Fruit fly (Drosophila melanogaster) whole organism, embryonic: ENCODE measurements around the gene rdhB.

Source experiments
- Adf1 ChIP-seq: fragments of 200-800 bp; sonication (Bioruptor generic); IDR thresholded peaks from 2 replicates; pipeline ENCODE4 v1.3.6; 2022; ENCODE audit warnings: missing biosample characterization, missing genetic modification characterization
- Asciz ChIP-seq: fragments of 200-800 bp; sonication (Bioruptor generic); optimal IDR thresholded peaks from 2 replicates; lab custom pipeline; 2017; ENCODE audit warnings: missing biosample characterization, mild to moderate bottlenecking, missing genetic modification characterization, missing genetic modification reagents
- B-H2 ChIP-seq: fragments of 200-800 bp; sonication (Bioruptor generic); optimal IDR thresholded peaks from 2 replicates; lab custom pipeline; 2018; ENCODE audit warnings: missing biosample characterization, mild to moderate bottlenecking, missing genetic modification characterization
- CG11723 ChIP-seq: fragments of 200-800 bp; sonication (Bioruptor generic); optimal IDR thresholded peaks from 2 replicates; lab custom pipeline; 2017; ENCODE audit warnings: missing biosample characterization, mild to moderate bottlenecking, missing genetic modification characterization
- CG12236 ChIP-seq: fragments of 200-800 bp; sonication (Bioruptor generic); optimal IDR thresholded peaks from 2 replicates; lab custom pipeline; 2016; ENCODE audit warnings: missing biosample characterization, missing genetic modification characterization
- CG12744 ChIP-seq: fragments of 200-800 bp; sonication (Bioruptor generic); optimal IDR thresholded peaks from 2 replicates; lab custom pipeline; 2016; ENCODE audit warnings: missing biosample characterization, missing genetic modification characterization
- CG13287 ChIP-seq: fragments of 200-800 bp; sonication (Bioruptor generic); IDR thresholded peaks from 2 replicates; pipeline ENCODE4 v1.3.6; 2022; ENCODE audit warnings: missing biosample characterization, missing genetic modification characterization; ENCODE audit not compliant: partially characterized antibody
- CG14014 ChIP-seq: fragments of 200-800 bp; sonication (Bioruptor generic); IDR thresholded peaks from 2 replicates; pipeline ENCODE4 v1.3.6; 2022; ENCODE audit warnings: missing biosample characterization, missing genetic modification characterization
- CG14050 ChIP-seq: fragments of 200-800 bp; sonication (Bioruptor generic); IDR thresholded peaks from 3 replicates; pipeline ENCODE4 v1.3.6; 2022; ENCODE audit warnings: missing biosample characterization, missing genetic modification characterization
- CG17829 ChIP-seq: fragments of 200-800 bp; optimal IDR thresholded peaks from 2 replicates; lab custom pipeline; 2019; ENCODE audit warnings: missing biosample characterization, mild to moderate bottlenecking, missing genetic modification characterization, moderate library complexity
- CG17912 ChIP-seq: fragments of 200-800 bp; sonication (Bioruptor generic); optimal IDR thresholded peaks from 2 replicates; lab custom pipeline; 2018; ENCODE audit warnings: missing biosample characterization, mild to moderate bottlenecking, missing genetic modification characterization
- CG18011 ChIP-seq: fragments of 200-800 bp; sonication (Bioruptor generic); optimal IDR thresholded peaks from 2 replicates; lab custom pipeline; 2017; ENCODE audit warnings: missing biosample characterization, missing genetic modification characterization, mild to moderate bottlenecking, moderate library complexity, missing genotype
- CG2889 ChIP-seq: fragments of 200-800 bp; sonication (Bioruptor generic); IDR thresholded peaks from 3 replicates; pipeline ENCODE4 v1.3.6; 2022; ENCODE audit warnings: missing biosample characterization, missing genetic modification characterization
- CG31388 ChIP-seq: fragments of 200-800 bp; sonication (Bioruptor generic); optimal IDR thresholded peaks from 2 replicates; lab custom pipeline; 2016; ENCODE audit warnings: missing biosample characterization, missing genetic modification characterization
- CG34376 ChIP-seq: fragments of 200-800 bp; sonication (Bioruptor generic); optimal IDR thresholded peaks from 2 replicates; lab custom pipeline; 2018; ENCODE audit warnings: missing biosample characterization, mild to moderate bottlenecking, missing genetic modification characterization
- CG4328 ChIP-seq: fragments of 200-800 bp; sonication (Bioruptor generic); optimal IDR thresholded peaks from 3 replicates; lab custom pipeline; 2017; ENCODE audit warnings: missing biosample characterization, missing genetic modification reagents, missing genetic modification characterization
- CG7839 ChIP-seq: fragments of 200-800 bp; sonication (Bioruptor generic); optimal IDR thresholded peaks from 3 replicates; lab custom pipeline; 2018; ENCODE audit warnings: missing biosample characterization, mild to moderate bottlenecking, missing genetic modification characterization, moderate library complexity
- CG8359 ChIP-seq: fragments of 200-800 bp; sonication (Bioruptor generic); optimal IDR thresholded peaks from 2 replicates; lab custom pipeline; 2017; ENCODE audit warnings: missing biosample characterization, mild to moderate bottlenecking, missing genetic modification characterization, borderline replicate concordance
- Dref ChIP-seq: fragments of 200-800 bp; sonication (Bioruptor generic); IDR thresholded peaks from 2 replicates; pipeline ENCODE4 v1.3.6; 2022; ENCODE audit warnings: missing biosample characterization, missing genetic modification characterization
- Ets65A ChIP-seq: fragments of 200-800 bp; sonication (Bioruptor generic); peaks from one replicate; lab custom pipeline; 2016; ENCODE audit warnings: missing biosample characterization, missing genetic modification characterization
- HLH4C ChIP-seq: fragments of 200-800 bp; sonication (Bioruptor generic); IDR thresholded peaks from 3 replicates; pipeline ENCODE4 v1.3.6; 2022; ENCODE audit warnings: missing biosample characterization, missing genetic modification characterization; ENCODE audit not compliant: partially characterized antibody
- Hr78 ChIP-seq, 2 experiments: fragments of 200-800 bp in 1 of 2; fragments of >200 bp in 1 of 2; sonication (Bioruptor generic) in 1 of 2; optimal IDR thresholded peaks; 2 replicates each; lab custom pipeline; 2017 to 2019; ENCODE audit warnings: missing biosample characterization in 2 of 2, missing genetic modification characterization in 2 of 2, mild to moderate bottlenecking in 1 of 2, moderate library complexity in 1 of 2
- Nf-YB ChIP-seq: fragments of 200-800 bp; sonication (Bioruptor generic); optimal IDR thresholded peaks from 3 replicates; lab custom pipeline; 2019; ENCODE audit warnings: missing biosample characterization, mild to moderate bottlenecking, missing genetic modification characterization, moderate library complexity
- Optix ChIP-seq: fragments of 200-800 bp; sonication (Bioruptor generic); IDR thresholded peaks from 3 replicates; pipeline ENCODE4 v1.3.6; 2022; ENCODE audit warnings: missing biosample characterization, missing genetic modification characterization
- Six4 ChIP-seq: fragments of 200-800 bp; sonication (Bioruptor generic); optimal IDR thresholded peaks from 2 replicates; lab custom pipeline; 2016; ENCODE audit warnings: missing biosample characterization, missing genetic modification characterization
- al ChIP-seq: fragments of 200-800 bp; sonication (Bioruptor generic); IDR thresholded peaks from 2 replicates; pipeline ENCODE4 v1.3.6; 2022; ENCODE audit warnings: missing biosample characterization, missing genetic modification characterization
- bbx ChIP-seq: fragments of 200-800 bp; sonication (Bioruptor generic); IDR thresholded peaks from 2 replicates; pipeline ENCODE4 v1.3.6; 2022; ENCODE audit warnings: missing biosample characterization, missing genetic modification characterization; ENCODE audit not compliant: partially characterized antibody
- bowl ChIP-seq: fragments of 200-800 bp; sonication (Bioruptor generic); IDR thresholded peaks from 2 replicates; pipeline ENCODE4 v1.3.6; 2022; ENCODE audit warnings: missing biosample characterization, missing genetic modification characterization
- corto ChIP-seq: fragments of 200-800 bp; sonication (Bioruptor generic); optimal IDR thresholded peaks from 2 replicates; lab custom pipeline; 2016; ENCODE audit warnings: missing biosample characterization, mild to moderate bottlenecking, missing genetic modification characterization, moderate library complexity
- crc ChIP-seq: fragments of 200-800 bp; sonication (Bioruptor generic); optimal IDR thresholded peaks from 2 replicates; lab custom pipeline; 2016; ENCODE audit warnings: missing biosample characterization, missing genetic modification characterization
- da ChIP-seq: fragments of 200-800 bp; sonication (Bioruptor generic); optimal IDR thresholded peaks from 2 replicates; lab custom pipeline; 2016; ENCODE audit warnings: missing biosample characterization, missing genetic modification characterization
- dm ChIP-seq: fragments of 200-800 bp; sonication (Bioruptor generic); optimal IDR thresholded peaks from 3 replicates; lab custom pipeline; 2016; ENCODE audit warnings: missing biosample characterization, missing genetic modification characterization
- dysf ChIP-seq: fragments of 200-800 bp; sonication (Bioruptor generic); IDR thresholded peaks from 3 replicates; pipeline ENCODE4 v1.3.6; 2022; ENCODE audit warnings: missing biosample characterization, missing genetic modification characterization
- gcm2 ChIP-seq: fragments of 200-800 bp; sonication (Bioruptor generic); optimal IDR thresholded peaks from 2 replicates; lab custom pipeline; 2016; ENCODE audit warnings: missing biosample characterization, missing genetic modification characterization
- maf-S ChIP-seq: fragments of 200-800 bp; sonication (Bioruptor generic); optimal IDR thresholded peaks from 2 replicates; lab custom pipeline; 2016; ENCODE audit warnings: missing biosample characterization, missing genetic modification characterization
- nau ChIP-seq: fragments of 200-800 bp; sonication (Bioruptor generic); optimal IDR thresholded peaks from 3 replicates; lab custom pipeline; 2017; ENCODE audit warnings: missing biosample characterization, mild to moderate bottlenecking, missing genetic modification characterization, missing genetic modification reagents
- sisA ChIP-seq: fragments of 200-800 bp; sonication (Bioruptor generic); IDR thresholded peaks from 2 replicates; pipeline ENCODE4 v1.3.6; 2022; ENCODE audit warnings: missing biosample characterization, missing genetic modification characterization
- stc ChIP-seq: fragments of 200-800 bp; sonication (Bioruptor generic); IDR thresholded peaks from 2 replicates; pipeline ENCODE4 v1.3.6; 2022; ENCODE audit warnings: missing biosample characterization, missing genetic modification characterization
- stwl ChIP-seq: fragments of 200-800 bp; sonication (Bioruptor generic); optimal IDR thresholded peaks from 3 replicates; lab custom pipeline; 2018; ENCODE audit warnings: missing biosample characterization, mild to moderate bottlenecking, missing genetic modification characterization, moderate library complexity
- trem ChIP-seq: fragments of 200-800 bp; optimal IDR thresholded peaks from 3 replicates; lab custom pipeline; 2019; ENCODE audit warnings: missing biosample characterization, mild to moderate bottlenecking, missing genetic modification characterization, moderate library complexity
- tup ChIP-seq: fragments of 200-800 bp; sonication (Bioruptor generic); optimal IDR thresholded peaks from 2 replicates; lab custom pipeline; 2016; ENCODE audit warnings: missing biosample characterization, mild to moderate bottlenecking, missing genetic modification characterization, moderate library complexity

The rdhB gene

dm6 chr3R:22362218-22362907 lies 10.9 kb downstream of the rdhB start, which contains the start of the genes JMJD6, CG7071 and Muted (continued):
- TF ChIP-seq gcm2 (GFP tag; lab: Kevin White, UChicago): peak; percentile 65
- peak in 1 of 2 experiments; percentile 52 for TF ChIP-seq Hr78 (GFP tag; optimal IDR thresholded peaks at IDR 0.05; lab: Kevin White, UChicago)
- peak; percentile 90 for TF ChIP-seq dysf (GFP tag; lab: Robert Waterston, UW)
- TF ChIP-seq crc (GFP tag; lab: Kevin White, UChicago): peak; percentile 77
- TF ChIP-seq maf-S (GFP tag; lab: Kevin White, UChicago): peak; percentile 83
- peak; percentile 92 for TF ChIP-seq CG14014 (GFP tag; lab: Robert Waterston, UW)
- peak; percentile 92 for TF ChIP-seq al (GFP tag; lab: Robert Waterston, UW)
- TF ChIP-seq bbx (GFP tag; lab: Robert Waterston, UW): peak; percentile 63; the same call in 1 of the 2 replicates
- peak; percentile 69 for TF ChIP-seq Adf1 (GFP tag; lab: Robert Waterston, UW)
- peak; percentile 34 for TF ChIP-seq da (GFP tag; lab: Kevin White, UChicago)
- TF ChIP-seq nau: peak; percentile 80
- peak; percentile 90 for TF ChIP-seq CG2889
- peak; percentile 76 for TF ChIP-seq corto (GFP tag; lab: Kevin White, UChicago)
- TF ChIP-seq CG34376: peak; percentile 93
- peak; percentile 85 for TF ChIP-seq CG7839 (tag; lab: Kevin White, UChicago)
- peak; percentile 97 for TF ChIP-seq B-H2 (GFP tag; lab: Kevin White, UChicago)
- peak; percentile 94 for TF ChIP-seq CG13287 (GFP tag; lab: Robert Waterston, UW)
- peak; percentile 88 for TF ChIP-seq Optix (GFP tag; lab: Robert Waterston, UW)
- peak; percentile 57 for TF ChIP-seq CG12236
- TF ChIP-seq Ets65A (GFP tag; lab: Kevin White, UChicago): peak; percentile 98
- TF ChIP-seq CG14050: peak; percentile 85
- TF ChIP-seq bowl (GFP tag; lab: Robert Waterston, UW): peak; percentile 67; the same call in 1 of the 2 replicates
- TF ChIP-seq stc: peak; percentile 79; the same call in 1 of the 2 replicates
- TF ChIP-seq dm (GFP tag; lab: Kevin White, UChicago): peak; percentile 84
- TF ChIP-seq trem (tag; lab: Kevin White, UChicago): peak; percentile 82
- peak; percentile 89 for TF ChIP-seq Six4 (GFP tag; lab: Kevin White, UChicago)
- peak; percentile 88 for TF ChIP-seq CG17912 (GFP tag; lab: Kevin White, UChicago)
- peak; percentile 88 for TF ChIP-seq CG17829 (tag; lab: Kevin White, UChicago)
- TF ChIP-seq CG18011 (GFP tag; lab: Kevin White, UChicago): peak; percentile 85
- TF ChIP-seq CG8359 (GFP tag; lab: Kevin White, UChicago): peak; percentile 44
- peak; percentile 68 for TF ChIP-seq HLH4C (GFP tag; lab: Robert Waterston, UW)
- TF ChIP-seq sisA (GFP tag; lab: Robert Waterston, UW): peak; percentile 93
- TF ChIP-seq CG4328 (GFP tag; lab: Kevin White, UChicago): peak; percentile 93
- peak; percentile 86 for TF ChIP-seq tup (GFP tag; lab: Kevin White, UChicago)
- peak; percentile 84 for TF ChIP-seq CG11723
- peak; percentile 77 for TF ChIP-seq Asciz
- peak; percentile 43 for TF ChIP-seq Dref (GFP tag; lab: Robert Waterston, UW)
- peak; percentile 87 for TF ChIP-seq stwl (tag; lab: Kevin White, UChicago)
- TF ChIP-seq CG12744: peak; percentile 86
- peak; percentile 77 for TF ChIP-seq Nf-YB (GFP tag; lab: Kevin White, UChicago)
- peak; percentile 75 for TF ChIP-seq CG31388 (GFP tag; lab: Kevin White, UChicago)
